Worm (Caenorhabditis elegans) whole organism, midembryonic: ENCODE results near the gene K08D12.3.

Experiments used
- T22C8.4 ChIP-seq: fragments of 200-800 bp; sonication (Bioruptor generic); IDR thresholded peaks from 2 replicates; pipeline ENCODE4 v1.3.6; 2022; ENCODE audit warnings: missing genetic modification characterization, missing compliant biosample characterization
- cog-1 ChIP-seq: sonication (generic microtip); optimal IDR thresholded peaks from 2 replicates; lab custom pipeline; 2016; ENCODE audit warnings: missing genetic modification characterization, missing compliant biosample characterization
- flt-1 ChIP-seq: fragments of 200-800 bp; sonication (Bioruptor generic); IDR thresholded peaks from 2 replicates; pipeline ENCODE4 v1.3.6; 2022; ENCODE audit warnings: missing genetic modification characterization, missing compliant biosample characterization
- klf-2 ChIP-seq: fragments of 200-800 bp; sonication (Bioruptor generic); conservative IDR thresholded peaks from 2 replicates; pipeline ENCODE4 v1.3.6; 2022; ENCODE audit warnings: missing genetic modification reagents, missing genetic modification characterization, missing compliant biosample characterization
- med-1 ChIP-seq: sonication (generic microtip); optimal IDR thresholded peaks from 2 replicates; lab custom pipeline; 2017; ENCODE audit warnings: missing genetic modification characterization, mild to moderate bottlenecking, missing compliant biosample characterization, antibody characterized with exemption, missing genetic modification reagents; ENCODE audit not compliant: insufficient read depth
- ref-1 ChIP-seq: fragments of 200-800 bp; sonication (Bioruptor generic); conservative IDR thresholded peaks from 2 replicates; pipeline ENCODE4 v1.3.6; 2022; ENCODE audit warnings: missing genetic modification reagents, missing genetic modification characterization, missing compliant biosample characterization
- tab-1 ChIP-seq: fragments of 200-800 bp; sonication (Bioruptor generic); IDR thresholded peaks from 2 replicates; pipeline ENCODE4 v1.3.6; 2022; ENCODE audit warnings: missing genetic modification characterization, missing compliant biosample characterization
- ztf-23 ChIP-seq: fragments of 200-800 bp; sonication (Bioruptor generic); IDR thresholded peaks from 2 replicates; pipeline ENCODE4 v1.3.6; 2022; ENCODE audit warnings: missing genetic modification reagents, missing genetic modification characterization, missing compliant biosample characterization
- ztf-29 ChIP-seq: fragments of 200-800 bp; sonication (Bioruptor generic); IDR thresholded peaks from 2 replicates; pipeline ENCODE4 v1.3.6; 2022; ENCODE audit warnings: missing genetic modification reagents, missing genetic modification characterization, missing compliant biosample characterization

K08D12.3 gene

DNA sequence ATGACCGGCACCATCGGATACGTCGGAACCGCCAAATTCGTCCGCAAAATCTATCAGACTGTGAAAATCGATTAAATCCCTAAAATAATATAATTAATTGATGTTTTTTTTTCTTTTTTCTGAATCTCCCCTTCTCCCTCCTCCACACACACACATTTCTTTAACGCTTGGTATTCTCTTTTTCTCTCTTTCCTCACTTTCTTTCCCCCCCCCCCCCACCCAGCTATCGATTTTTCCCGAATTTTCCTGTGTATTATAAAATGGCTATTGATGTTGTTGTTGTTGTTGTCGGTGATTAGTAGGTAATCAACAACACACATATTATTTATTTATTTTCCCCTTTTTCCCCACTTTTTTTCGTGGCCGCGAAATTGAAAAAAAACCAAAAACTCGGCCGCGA, 41.2 kb downstream of the K08D12.3 start:
- TF ChIP-seq klf-2 (no peak), ref-1 (GFP tag; lab: Robert Waterston, UW) (no peak), ztf-23 (no peak), flt-1 (no peak), tab-1 (no peak), T22C8.4 (GFP tag; lab: Robert Waterston, UW) (peak; percentile 64)

DNA sequence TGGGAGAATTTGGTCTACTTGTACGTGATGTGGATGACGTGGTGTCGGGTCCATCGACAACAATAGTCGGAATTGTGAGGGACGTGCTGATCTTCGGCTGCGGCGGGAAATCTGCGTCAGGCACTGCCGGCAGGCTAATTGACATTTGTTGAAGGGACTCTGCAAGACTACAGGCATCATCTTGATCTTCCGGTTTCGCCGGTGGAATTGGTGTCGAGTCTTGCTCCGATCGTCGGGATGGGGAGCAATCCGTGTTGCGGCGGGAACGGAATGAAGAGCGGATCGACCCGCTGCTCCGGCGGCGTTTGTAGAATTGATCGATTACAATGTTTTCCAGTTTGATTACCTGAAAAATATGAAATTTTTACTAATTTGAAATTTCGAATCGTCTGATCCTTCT, 42.4 kb downstream of the K08D12.3 start:
- no peak for TF ChIP-seq ref-1 (GFP tag; lab: Robert Waterston, UW)
- TF ChIP-seq flt-1: no peak
- no peak for TF ChIP-seq ztf-23
- TF ChIP-seq ztf-29: no peak
- no peak for TF ChIP-seq med-1
- TF ChIP-seq T22C8.4 (GFP tag; lab: Robert Waterston, UW): no peak
- no peak for TF ChIP-seq cog-1 (tag; lab: Kevin White, UChicago)
- TF ChIP-seq tab-1: no peak
- no peak for TF ChIP-seq klf-2

DNA sequence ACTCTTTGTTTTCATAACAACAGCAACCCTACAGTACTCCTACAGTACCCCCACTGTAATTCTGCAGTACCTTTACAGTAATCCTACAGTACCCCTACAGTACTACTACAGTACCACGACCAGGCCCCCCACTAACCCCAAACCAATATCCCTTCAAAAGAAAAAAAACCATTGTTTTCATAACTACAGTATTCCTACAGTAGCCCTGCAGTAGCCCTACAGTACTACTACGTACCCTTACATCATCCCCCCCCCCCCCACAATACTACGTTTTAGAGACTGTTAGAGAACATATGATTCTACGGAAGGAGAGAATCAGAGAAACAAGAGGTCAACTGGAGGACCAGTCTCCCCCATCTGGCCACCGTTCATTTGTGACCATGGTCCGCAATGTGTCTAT, 43.4 kb downstream of the K08D12.3 start, which contains the start of gene Y41D4A.3:
Gene Y41D4A.3, plus strand, starts transcription at position 301 of the 400 bp plus-strand sequence.
- TF ChIP-seq cog-1 (tag; lab: Kevin White, UChicago): no peak
- no peak for TF ChIP-seq flt-1
- no peak for TF ChIP-seq tab-1
- TF ChIP-seq T22C8.4 (GFP tag; lab: Robert Waterston, UW): no peak
- TF ChIP-seq med-1: no peak
- TF ChIP-seq ref-1 (GFP tag; lab: Robert Waterston, UW): no peak
- TF ChIP-seq klf-2: no peak
- no peak for TF ChIP-seq ztf-23
- no peak for TF ChIP-seq ztf-29

DNA sequence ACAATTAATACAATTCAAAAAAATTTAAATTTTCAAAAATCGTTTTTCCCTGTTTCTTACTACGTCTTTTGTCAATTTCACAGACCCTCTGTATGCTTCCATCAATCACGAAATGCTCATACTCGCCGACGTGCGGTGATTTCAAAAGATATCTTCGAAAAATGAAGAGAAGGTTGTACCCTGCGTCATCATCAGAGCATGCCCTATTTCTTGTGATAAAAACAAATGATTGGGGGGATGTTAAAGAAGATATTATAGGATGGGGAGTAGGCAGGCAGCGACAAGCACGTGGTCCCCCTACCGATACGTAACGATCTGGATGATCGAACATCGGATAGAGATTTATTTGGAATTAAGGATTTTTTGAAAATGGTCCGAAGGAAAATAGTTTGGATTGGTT, 48.5 kb downstream of the K08D12.3 start:
- TF ChIP-seq cog-1 (tag; lab: Kevin White, UChicago) (no peak), ztf-29 (no peak), ztf-23 (no peak)
